Fruit fly (Drosophila melanogaster) whole organism, embryonic: ENCODE data around the gene CG42449.

Source experiments
- Adf1 ChIP-seq: fragments of 200-800 bp; sonication (Bioruptor generic); IDR thresholded peaks from 2 replicates; pipeline ENCODE4 v1.3.6; 2022; ENCODE audit warnings: missing biosample characterization, missing genetic modification characterization
- Aef1 ChIP-seq: fragments of 200-800 bp; sonication (Bioruptor generic); IDR thresholded peaks from 3 replicates; pipeline ENCODE4 v1.3.6; 2022; ENCODE audit warnings: missing biosample characterization, missing genetic modification characterization
- BtbVII ChIP-seq: fragments of 200-800 bp; sonication (Bioruptor generic); optimal IDR thresholded peaks from 3 replicates; lab custom pipeline; 2017; ENCODE audit warnings: missing biosample characterization, mild to moderate bottlenecking, missing genetic modification characterization
- CG12942 ChIP-seq: fragments of 200-800 bp; sonication (Bioruptor generic); optimal IDR thresholded peaks from 3 replicates; lab custom pipeline; 2016; ENCODE audit warnings: missing biosample characterization, missing genetic modification characterization
- CG14710 ChIP-seq: fragments of 200-800 bp; sonication (Bioruptor generic); optimal IDR thresholded peaks from 3 replicates; lab custom pipeline; 2019; ENCODE audit warnings: missing biosample characterization, mild to moderate bottlenecking, missing genetic modification characterization, moderate library complexity
- CG1602 ChIP-seq: fragments of 200-800 bp; sonication (Bioruptor generic); optimal IDR thresholded peaks from 3 replicates; lab custom pipeline; 2016; ENCODE audit warnings: missing biosample characterization, missing genetic modification characterization
- CG1792 ChIP-seq: fragments of 200-800 bp; sonication (Bioruptor generic); optimal IDR thresholded peaks from 2 replicates; lab custom pipeline; 2016; ENCODE audit warnings: missing biosample characterization, missing genetic modification characterization
- CG2199 ChIP-seq: fragments of 200-800 bp; sonication (Bioruptor generic); IDR thresholded peaks from 3 replicates; pipeline ENCODE4 v1.3.6; 2022; ENCODE audit warnings: missing biosample characterization, missing genetic modification characterization
- CG32767 ChIP-seq: fragments of 200-800 bp; sonication (Bioruptor generic); IDR thresholded peaks from 2 replicates; pipeline ENCODE4 v1.3.6; 2022; ENCODE audit warnings: missing biosample characterization, missing genetic modification characterization
- CG32772 ChIP-seq: fragments of 200-800 bp; sonication (Bioruptor generic); IDR thresholded peaks from 2 replicates; pipeline ENCODE4 v1.3.6; 2022; ENCODE audit warnings: missing biosample characterization, missing genetic modification characterization
- CG34224 ChIP-seq: fragments of 200-800 bp; sonication (Bioruptor generic); IDR thresholded peaks from 3 replicates; pipeline ENCODE4 v1.3.6; 2022; ENCODE audit warnings: missing biosample characterization, missing genetic modification characterization; ENCODE audit not compliant: partially characterized antibody
- CG3838 ChIP-seq: fragments of 200-800 bp; sonication (Bioruptor generic); optimal IDR thresholded peaks from 3 replicates; lab custom pipeline; 2016; ENCODE audit warnings: missing biosample characterization, missing genetic modification characterization
- CG3847 ChIP-seq: fragments of 200-800 bp; sonication (Bioruptor generic); IDR thresholded peaks from 2 replicates; pipeline ENCODE4 v1.3.6; 2022; ENCODE audit warnings: missing biosample characterization, missing genetic modification characterization
- CG42726 ChIP-seq: fragments of 200-800 bp; sonication (Bioruptor generic); IDR thresholded peaks from 2 replicates; pipeline ENCODE4 v1.3.6; 2022; ENCODE audit warnings: missing biosample characterization, missing genetic modification characterization; ENCODE audit not compliant: partially characterized antibody
- CG5180 ChIP-seq: fragments of 200-800 bp; sonication (Bioruptor generic); optimal IDR thresholded peaks from 3 replicates; lab custom pipeline; 2017; ENCODE audit warnings: missing biosample characterization, missing genetic modification characterization, mild to moderate bottlenecking, moderate library complexity, missing genetic modification reagents
- CG5245 ChIP-seq: fragments of 200-800 bp; sonication (Bioruptor generic); optimal IDR thresholded peaks from 3 replicates; lab custom pipeline; 2016; ENCODE audit warnings: missing biosample characterization, missing genetic modification characterization
- CG6654 ChIP-seq: fragments of 200-800 bp; sonication (Bioruptor generic); optimal IDR thresholded peaks from 2 replicates; lab custom pipeline; 2017; ENCODE audit warnings: missing biosample characterization, mild to moderate bottlenecking, missing genetic modification characterization
- CG6689 ChIP-seq: fragments of 200-800 bp; sonication (Bioruptor generic); IDR thresholded peaks from 2 replicates; pipeline ENCODE4 v1.3.6; 2022; ENCODE audit warnings: missing biosample characterization, missing genetic modification characterization
- CG7556 ChIP-seq: fragments of 200-800 bp; sonication (Bioruptor generic); optimal IDR thresholded peaks from 2 replicates; lab custom pipeline; 2017; ENCODE audit warnings: missing biosample characterization, mild to moderate bottlenecking, missing genetic modification characterization
- D ChIP-seq, 2 experiments: fragments of 200-800 bp in 1 of 2; fragments of >200 bp in 1 of 2; sonication (Bioruptor generic) in 1 of 2; optimal IDR thresholded peaks; 2 replicates in 1 of 2; 3 replicates in 1 of 2; lab custom pipeline; 2017; ENCODE audit warnings: mild to moderate bottlenecking in 1 of 2, missing biosample characterization in 1 of 2, missing genetic modification characterization in 1 of 2, missing genetic modification reagents in 1 of 2
- Deaf1 ChIP-seq: fragments of 200-800 bp; optimal IDR thresholded peaks from 3 replicates; lab custom pipeline; 2019; ENCODE audit warnings: missing biosample characterization, mild to moderate bottlenecking, missing genetic modification characterization, moderate library complexity
- Dfd ChIP-seq, 2 experiments: fragments of >200 bp; optimal IDR thresholded peaks; 2 replicates each; lab custom pipeline; 2017; ENCODE audit warnings: missing biosample characterization in 2 of 2, missing genetic modification characterization in 2 of 2
- Gug ChIP-seq: fragments of 200-800 bp; sonication (Bioruptor generic); IDR thresholded peaks from 4 replicates; pipeline ENCODE4 v1.3.6; 2022; ENCODE audit warnings: missing biosample characterization, missing genetic modification characterization
- HLH3B ChIP-seq: fragments of 200-800 bp; sonication (Bioruptor generic); IDR thresholded peaks from 2 replicates; pipeline ENCODE4 v1.3.6; 2022; ENCODE audit warnings: missing biosample characterization, missing genetic modification characterization
- Lhr ChIP-seq: fragments of 200-800 bp; sonication (Bioruptor generic); optimal IDR thresholded peaks from 3 replicates; lab custom pipeline; 2017; ENCODE audit warnings: mild to moderate bottlenecking, missing biosample characterization, missing genetic modification reagents, missing genetic modification characterization
- NfI ChIP-seq: fragments of 200-800 bp; sonication (Bioruptor generic); optimal IDR thresholded peaks from 3 replicates; lab custom pipeline; 2018; ENCODE audit warnings: missing biosample characterization, mild to moderate bottlenecking, missing genetic modification characterization, moderate library complexity
- Rfx ChIP-seq: fragments of 200-800 bp; sonication (Bioruptor generic); IDR thresholded peaks from 2 replicates; pipeline ENCODE4 v1.3.6; 2022; ENCODE audit warnings: missing biosample characterization, missing genetic modification characterization
- Ssrp ChIP-seq: fragments of 200-800 bp; sonication (Bioruptor generic); optimal IDR thresholded peaks from 2 replicates; lab custom pipeline; 2018; ENCODE audit warnings: missing biosample characterization, mild to moderate bottlenecking, missing genetic modification characterization, moderate library complexity
- Trl ChIP-seq, 3 experiments: fragments of >200 bp in 2 of 3; fragments of 200-800 bp in 1 of 3; sonication (Bioruptor generic) in 1 of 3; optimal IDR thresholded peaks; 2 replicates in 1 of 3; 3 replicates in 2 of 3; lab custom pipeline; 2016 to 2017; ENCODE audit warnings: missing biosample characterization in 1 of 3, missing genetic modification characterization in 1 of 3
- cad ChIP-seq: fragments of >200 bp; optimal IDR thresholded peaks from 2 replicates; lab custom pipeline; 2017; ENCODE audit warnings: missing biosample characterization, missing genetic modification characterization
- chif ChIP-seq, 2 experiments: fragments of 200-800 bp; sonication (Bioruptor generic); optimal IDR thresholded peaks; 3 replicates each; lab custom pipeline; 2016; ENCODE audit warnings: missing biosample characterization in 2 of 2, missing genetic modification characterization in 2 of 2
- chn ChIP-seq: fragments of 200-800 bp; sonication (Bioruptor generic); optimal IDR thresholded peaks from 2 replicates; lab custom pipeline; 2016; ENCODE audit warnings: missing biosample characterization, missing genetic modification characterization
- ci ChIP-seq: fragments of 200-800 bp; sonication (Bioruptor generic); IDR thresholded peaks from 3 replicates; pipeline ENCODE4 v1.3.6; 2022; ENCODE audit warnings: missing biosample characterization, missing genetic modification characterization
- crol ChIP-seq: fragments of 200-800 bp; sonication (Bioruptor generic); IDR thresholded peaks from 2 replicates; pipeline ENCODE4 v1.3.6; 2022; ENCODE audit warnings: missing biosample characterization, missing genetic modification characterization
- ftz-f1 ChIP-seq: fragments of 200-800 bp; sonication (Bioruptor generic); optimal IDR thresholded peaks from 2 replicates; lab custom pipeline; 2016; ENCODE audit warnings: missing biosample characterization, missing genetic modification characterization
- gsb-n ChIP-seq: fragments of 200-800 bp; sonication (Bioruptor generic); optimal IDR thresholded peaks from 3 replicates; lab custom pipeline; 2018; ENCODE audit warnings: missing biosample characterization, mild to moderate bottlenecking, missing genetic modification characterization
- ham ChIP-seq: fragments of 200-800 bp; sonication (Bioruptor generic); IDR thresholded peaks from 2 replicates; pipeline ENCODE4 v1.3.6; 2022; ENCODE audit warnings: missing biosample characterization, missing genetic modification characterization
- kni ChIP-seq: fragments of 200-800 bp; sonication (Bioruptor generic); optimal IDR thresholded peaks from 3 replicates; lab custom pipeline; 2017; ENCODE audit warnings: mild to moderate bottlenecking, missing biosample characterization, missing genetic modification reagents, missing genetic modification characterization
- nerfin-2 ChIP-seq: fragments of 200-800 bp; sonication (Bioruptor generic); IDR thresholded peaks from 2 replicates; pipeline ENCODE4 v1.3.6; 2022; ENCODE audit warnings: missing biosample characterization, missing genetic modification characterization; ENCODE audit not compliant: partially characterized antibody
- nom ChIP-seq: fragments of 200-800 bp; sonication (Bioruptor generic); optimal IDR thresholded peaks from 2 replicates; lab custom pipeline; 2017; ENCODE audit warnings: missing biosample characterization, missing genetic modification characterization, mild to moderate bottlenecking, moderate library complexity, missing genetic modification reagents
- pum ChIP-seq: fragments of 200-800 bp; sonication (Bioruptor generic); optimal IDR thresholded peaks from 2 replicates; lab custom pipeline; 2016; ENCODE audit warnings: missing biosample characterization, missing genetic modification characterization
- sens-2 ChIP-seq: fragments of 200-800 bp; sonication (Bioruptor generic); IDR thresholded peaks from 2 replicates; pipeline ENCODE4 v1.3.6; 2022; ENCODE audit warnings: missing biosample characterization, missing genetic modification characterization
- shn ChIP-seq: fragments of 200-800 bp; sonication (Bioruptor generic); optimal IDR thresholded peaks from 3 replicates; lab custom pipeline; 2016; ENCODE audit warnings: missing biosample characterization, missing genetic modification characterization
- sim ChIP-seq: fragments of 200-800 bp; sonication (Bioruptor generic); IDR thresholded peaks from 2 replicates; pipeline ENCODE4 v1.3.6; 2022; ENCODE audit warnings: missing biosample characterization, missing genetic modification characterization
- slp2 ChIP-seq: fragments of 200-800 bp; sonication (Bioruptor generic); optimal IDR thresholded peaks from 2 replicates; lab custom pipeline; 2016; ENCODE audit warnings: missing biosample characterization, missing genetic modification characterization
- tio ChIP-seq: fragments of 200-800 bp; sonication (Bioruptor generic); optimal IDR thresholded peaks from 2 replicates; lab custom pipeline; 2017; ENCODE audit warnings: missing biosample characterization, missing genetic modification characterization, inconsistent platforms
- toy ChIP-seq: fragments of 200-800 bp; sonication (Bioruptor generic); IDR thresholded peaks from 2 replicates; pipeline ENCODE4 v1.3.6; 2022; ENCODE audit warnings: missing biosample characterization, missing genetic modification characterization
- trem ChIP-seq: fragments of 200-800 bp; optimal IDR thresholded peaks from 3 replicates; lab custom pipeline; 2019; ENCODE audit warnings: missing biosample characterization, mild to moderate bottlenecking, missing genetic modification characterization, moderate library complexity
- z ChIP-seq: fragments of 200-800 bp; sonication (Bioruptor generic); IDR thresholded peaks from 3 replicates; pipeline ENCODE4 v1.3.6; 2022; ENCODE audit warnings: missing biosample characterization, missing genetic modification characterization
- zfh2 ChIP-seq: fragments of 200-800 bp; sonication (Bioruptor generic); optimal IDR thresholded peaks from 2 replicates; lab custom pipeline; 2016; ENCODE audit warnings: missing biosample characterization, missing genetic modification characterization

The CG42449 gene

DNA sequence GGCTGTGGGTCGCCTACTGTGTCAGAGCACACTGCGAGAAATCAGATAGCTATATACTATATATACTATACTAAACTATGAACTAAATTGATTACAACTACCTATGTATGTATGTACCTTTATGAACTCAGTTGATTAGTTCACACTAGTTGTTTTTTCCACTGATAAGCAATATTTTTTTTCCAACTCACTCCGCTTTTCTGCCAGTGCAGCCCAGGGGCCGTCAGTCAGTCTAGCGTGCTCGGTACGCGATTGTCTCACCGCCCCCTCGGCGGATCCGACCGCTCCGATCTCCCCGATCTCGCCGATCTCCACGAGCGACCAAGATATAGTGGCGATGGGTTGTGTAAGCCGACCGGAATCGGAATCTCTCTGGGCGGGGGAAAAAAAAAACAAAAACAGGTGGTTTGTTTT lies 22.9 kb downstream of the CG42449 start (continued):
- TF ChIP-seq CG3847: peak; percentile 84
- TF ChIP-seq CG5245 (GFP tag; lab: Kevin White, UChicago): peak; percentile 68
- TF ChIP-seq pum (GFP tag; lab: Kevin White, UChicago): peak; percentile 62
- TF ChIP-seq slp2 (GFP tag; lab: Kevin White, UChicago): peak; percentile 37
- peak; percentile 42 for TF ChIP-seq CG1792 (GFP tag; lab: Kevin White, UChicago)
- TF ChIP-seq crol (GFP tag; lab: Robert Waterston, UW): peak; percentile 79
- TF ChIP-seq BtbVII: peak; percentile 89
- no peak for TF ChIP-seq D (optimal IDR thresholded peaks at IDR 0.05; lab: Kevin White, UChicago)
- TF ChIP-seq D (GFP tag; optimal IDR thresholded peaks at IDR 0.05; lab: Kevin White, UChicago): peak; percentile 70
- TF ChIP-seq chif (GFP tag; optimal IDR thresholded peaks at IDR 0.05; lab: Kevin White, UChicago): peak; percentile 48 to 76
- TF ChIP-seq CG32767 (GFP tag; lab: Robert Waterston, UW): peak; percentile 84
- no peak for TF ChIP-seq Lhr
- TF ChIP-seq CG5180 (GFP tag; lab: Kevin White, UChicago): peak; percentile 80
- no peak for TF ChIP-seq CG34224
- TF ChIP-seq CG12942 (GFP tag; lab: Kevin White, UChicago): peak; percentile 54
- peak; percentile 13 for TF ChIP-seq ftz-f1 (GFP tag; lab: Kevin White, UChicago)
- peak; percentile 85 for TF ChIP-seq Gug
- TF ChIP-seq Trl (optimal IDR thresholded peaks at IDR 0.05; lab: Kevin White, UChicago): no peak
- peak; percentile 56 for TF ChIP-seq Trl (GFP tag; optimal IDR thresholded peaks at IDR 0.05; lab: Kevin White, UChicago)
- TF ChIP-seq gsb-n: peak; percentile 58
- peak; percentile 90 for TF ChIP-seq HLH3B (GFP tag; lab: Robert Waterston, UW)
- TF ChIP-seq tio (GFP tag; lab: Kevin White, UChicago): peak; percentile 35
- TF ChIP-seq CG1602 (GFP tag; lab: Kevin White, UChicago): peak; percentile 66
- peak; percentile 95 for TF ChIP-seq ci
- peak; percentile 90 for TF ChIP-seq Aef1 (GFP tag; lab: Robert Waterston, UW)
- peak; percentile 47 for TF ChIP-seq zfh2
- TF ChIP-seq CG42726 (GFP tag; lab: Robert Waterston, UW): no peak
- TF ChIP-seq sim (GFP tag; lab: Robert Waterston, UW): 0 out of 2 replicates have a peak, but pooled peaks have one; percentile 38
- peak; percentile 59 for TF ChIP-seq Ssrp (tag; lab: Kevin White, UChicago)
- TF ChIP-seq sens-2: peak; percentile 42; the same call in 1 of the 2 replicates
- TF ChIP-seq nom: peak; percentile 62
- no peak for TF ChIP-seq cad (GFP tag; lab: Kevin White, UChicago)
- TF ChIP-seq CG7556 (GFP tag; lab: Kevin White, UChicago): peak; percentile 81
- no peak for TF ChIP-seq Dfd (GFP tag; optimal IDR thresholded peaks at IDR 0.05; lab: Kevin White, UChicago)
- TF ChIP-seq toy (GFP tag; lab: Robert Waterston, UW): peak; percentile 88
- TF ChIP-seq chn (GFP tag; lab: Kevin White, UChicago): peak; percentile 22
- TF ChIP-seq nerfin-2 (GFP tag; lab: Robert Waterston, UW): no peak
- peak; percentile 82 for TF ChIP-seq Deaf1
- TF ChIP-seq trem (tag; lab: Kevin White, UChicago): peak; percentile 22
- 0 out of 3 replicates have a peak, but pooled peaks have one; percentile 49 for TF ChIP-seq z (GFP tag; lab: Robert Waterston, UW)
- TF ChIP-seq shn: peak; percentile 62
- peak; percentile 55 for TF ChIP-seq Adf1 (GFP tag; lab: Robert Waterston, UW)
- TF ChIP-seq CG32772: peak; percentile 90
- peak; percentile 48 for TF ChIP-seq CG14710 (tag; lab: Kevin White, UChicago)
- TF ChIP-seq ham (GFP tag; lab: Robert Waterston, UW): 0 out of 2 replicates have a peak, but pooled peaks have one; percentile 44
- peak; percentile 23 for TF ChIP-seq CG3838 (GFP tag; lab: Kevin White, UChicago)
- no peak for TF ChIP-seq kni (GFP tag; lab: Kevin White, UChicago)
- TF ChIP-seq NfI (GFP tag; lab: Kevin White, UChicago): peak; percentile 67
- TF ChIP-seq CG6689 (GFP tag; lab: Robert Waterston, UW): peak; percentile 93
- no peak for TF ChIP-seq CG2199 (GFP tag; lab: Robert Waterston, UW)
- TF ChIP-seq CG6654 (GFP tag; lab: Kevin White, UChicago): peak; percentile 22
- peak; percentile 96 for TF ChIP-seq Rfx
